Fruit fly (Drosophila melanogaster) whole organism, embryonic: ENCODE results near the gene ebo.
A peak's percentile ranks its signal among the peaks of the same experiment; 100 is the strongest.

Experiments used
- Atf-2 ChIP-seq: fragments of 200-800 bp; sonication (Bioruptor generic); optimal IDR thresholded peaks from 2 replicates; lab custom pipeline; 2016; ENCODE audit warnings: missing biosample characterization, missing genetic modification characterization
- B-H2 ChIP-seq: fragments of 200-800 bp; sonication (Bioruptor generic); optimal IDR thresholded peaks from 2 replicates; lab custom pipeline; 2018; ENCODE audit warnings: missing biosample characterization, mild to moderate bottlenecking, missing genetic modification characterization
- Blimp-1 ChIP-seq: fragments of 200-800 bp; sonication (Bioruptor generic); optimal IDR thresholded peaks from 3 replicates; lab custom pipeline; 2018; ENCODE audit warnings: missing biosample characterization, missing genetic modification characterization, mild to moderate bottlenecking, moderate library complexity, missing genetic modification reagents
- Bteb2 ChIP-seq: fragments of 200-800 bp; sonication (Bioruptor generic); optimal IDR thresholded peaks from 2 replicates; lab custom pipeline; 2016; ENCODE audit warnings: missing biosample characterization, missing genetic modification characterization
- CG10431 ChIP-seq: fragments of 200-800 bp; sonication (Bioruptor generic); optimal IDR thresholded peaks from 3 replicates; lab custom pipeline; 2018; ENCODE audit warnings: missing biosample characterization, mild to moderate bottlenecking, missing genetic modification characterization
- CG10543 ChIP-seq: fragments of 200-800 bp; sonication (Bioruptor generic); optimal IDR thresholded peaks from 3 replicates; lab custom pipeline; 2017; ENCODE audit warnings: missing biosample characterization, mild to moderate bottlenecking, missing genetic modification characterization, moderate library complexity
- CG11085 ChIP-seq: fragments of 200-800 bp; sonication (Bioruptor generic); IDR thresholded peaks from 2 replicates; pipeline ENCODE4 v1.3.6; 2022; ENCODE audit warnings: missing biosample characterization, missing genetic modification characterization
- CG11696 ChIP-seq: fragments of 200-800 bp; sonication (Bioruptor generic); IDR thresholded peaks from 2 replicates; pipeline ENCODE4 v1.3.6; 2022; ENCODE audit warnings: missing biosample characterization, missing genetic modification characterization
- CG12104 ChIP-seq: fragments of 200-800 bp; sonication (Bioruptor generic); optimal IDR thresholded peaks from 3 replicates; lab custom pipeline; 2016; ENCODE audit warnings: missing biosample characterization, missing genetic modification characterization
- CG12744 ChIP-seq: fragments of 200-800 bp; sonication (Bioruptor generic); optimal IDR thresholded peaks from 2 replicates; lab custom pipeline; 2016; ENCODE audit warnings: missing biosample characterization, missing genetic modification characterization
- CG13424 ChIP-seq: fragments of 200-800 bp; sonication (Bioruptor generic); optimal IDR thresholded peaks from 2 replicates; lab custom pipeline; 2019; ENCODE audit warnings: missing biosample characterization, mild to moderate bottlenecking, missing genetic modification characterization, moderate library complexity
- CG14860 ChIP-seq: fragments of 200-800 bp; sonication (Bioruptor generic); IDR thresholded peaks from 3 replicates; pipeline ENCODE4 v1.3.6; 2022; ENCODE audit warnings: missing biosample characterization, missing genetic modification characterization; ENCODE audit not compliant: partially characterized antibody
- CG15601 ChIP-seq: fragments of 200-800 bp; sonication (Bioruptor generic); optimal IDR thresholded peaks from 3 replicates; lab custom pipeline; 2019; ENCODE audit warnings: missing biosample characterization, mild to moderate bottlenecking, missing genetic modification characterization, moderate library complexity
- CG1792 ChIP-seq: fragments of 200-800 bp; sonication (Bioruptor generic); optimal IDR thresholded peaks from 2 replicates; lab custom pipeline; 2016; ENCODE audit warnings: missing biosample characterization, missing genetic modification characterization
- CG2875 ChIP-seq: fragments of 200-800 bp; sonication (Bioruptor generic); optimal IDR thresholded peaks from 2 replicates; lab custom pipeline; 2017; ENCODE audit warnings: missing biosample characterization, mild to moderate bottlenecking, missing genetic modification characterization, missing genetic modification reagents
- CG30403 ChIP-seq: fragments of 200-800 bp; sonication (Bioruptor generic); optimal IDR thresholded peaks from 3 replicates; lab custom pipeline; 2016; ENCODE audit warnings: missing biosample characterization, missing genetic modification characterization
- CG5180 ChIP-seq: fragments of 200-800 bp; sonication (Bioruptor generic); optimal IDR thresholded peaks from 3 replicates; lab custom pipeline; 2017; ENCODE audit warnings: missing biosample characterization, missing genetic modification characterization, mild to moderate bottlenecking, moderate library complexity, missing genetic modification reagents
- CG8924 ChIP-seq: fragments of 200-800 bp; optimal IDR thresholded peaks from 3 replicates; lab custom pipeline; 2019; ENCODE audit warnings: missing biosample characterization, mild to moderate bottlenecking, missing genetic modification characterization, moderate library complexity
- CoRest ChIP-seq: fragments of 200-800 bp; sonication (Bioruptor generic); optimal IDR thresholded peaks from 3 replicates; lab custom pipeline; 2018; ENCODE audit warnings: missing biosample characterization, mild to moderate bottlenecking, missing genetic modification characterization, moderate library complexity
- Deaf1 ChIP-seq: fragments of 200-800 bp; optimal IDR thresholded peaks from 3 replicates; lab custom pipeline; 2019; ENCODE audit warnings: missing biosample characterization, mild to moderate bottlenecking, missing genetic modification characterization, moderate library complexity
- Dfd ChIP-seq, 2 experiments: fragments of >200 bp; optimal IDR thresholded peaks; 2 replicates each; lab custom pipeline; 2017; ENCODE audit warnings: missing biosample characterization in 2 of 2, missing genetic modification characterization in 2 of 2
- Dref ChIP-seq: fragments of 200-800 bp; sonication (Bioruptor generic); IDR thresholded peaks from 2 replicates; pipeline ENCODE4 v1.3.6; 2022; ENCODE audit warnings: missing biosample characterization, missing genetic modification characterization
- Drgx ChIP-seq: fragments of 200-800 bp; sonication (Bioruptor generic); IDR thresholded peaks from 2 replicates; pipeline ENCODE4 v1.3.6; 2022; ENCODE audit warnings: missing biosample characterization, missing genetic modification characterization
- E2f2 ChIP-seq: fragments of 200-800 bp; sonication (Bioruptor generic); IDR thresholded peaks from 2 replicates; pipeline ENCODE4 v1.3.6; 2022; ENCODE audit warnings: missing biosample characterization, missing genetic modification characterization
- Fer2 ChIP-seq: fragments of 200-800 bp; sonication (Bioruptor generic); optimal IDR thresholded peaks from 2 replicates; lab custom pipeline; 2018; ENCODE audit warnings: missing biosample characterization, mild to moderate bottlenecking, missing genetic modification characterization, moderate library complexity
- HLH3B ChIP-seq: fragments of 200-800 bp; sonication (Bioruptor generic); IDR thresholded peaks from 2 replicates; pipeline ENCODE4 v1.3.6; 2022; ENCODE audit warnings: missing biosample characterization, missing genetic modification characterization
- Hey ChIP-seq: fragments of 200-800 bp; sonication (Bioruptor generic); optimal IDR thresholded peaks from 3 replicates; lab custom pipeline; 2018; ENCODE audit warnings: missing biosample characterization, mild to moderate bottlenecking, missing genetic modification characterization
- Meics ChIP-seq: fragments of 200-800 bp; sonication (Bioruptor generic); optimal IDR thresholded peaks from 2 replicates; lab custom pipeline; 2017; ENCODE audit warnings: missing biosample characterization, mild to moderate bottlenecking, missing genetic modification characterization
- Mes4 ChIP-seq: fragments of 200-800 bp; sonication (Bioruptor generic); optimal IDR thresholded peaks from 2 replicates; lab custom pipeline; 2016; ENCODE audit warnings: missing biosample characterization, missing genetic modification characterization
- Myb ChIP-seq: fragments of 200-800 bp; sonication (Bioruptor generic); optimal IDR thresholded peaks from 2 replicates; lab custom pipeline; 2016; ENCODE audit warnings: missing biosample characterization, missing genetic modification characterization
- ac ChIP-seq: fragments of 200-800 bp; sonication (Bioruptor generic); optimal IDR thresholded peaks from 3 replicates; lab custom pipeline; 2017; ENCODE audit warnings: missing biosample characterization, mild to moderate bottlenecking, missing genetic modification characterization
- ato ChIP-seq: fragments of 200-800 bp; sonication (Bioruptor generic); IDR thresholded peaks from 2 replicates; pipeline ENCODE4 v1.3.6; 2022; ENCODE audit warnings: missing biosample characterization, missing genetic modification characterization; ENCODE audit not compliant: partially characterized antibody
- chinmo ChIP-seq: fragments of 200-800 bp; sonication (Bioruptor generic); IDR thresholded peaks from 4 replicates; pipeline ENCODE4 v1.3.6; 2022; ENCODE audit warnings: missing biosample characterization, missing genetic modification characterization; ENCODE audit not compliant: partially characterized antibody
- cwo ChIP-seq: fragments of 200-800 bp; sonication (Bioruptor generic); optimal IDR thresholded peaks from 3 replicates; lab custom pipeline; 2017; ENCODE audit warnings: missing biosample characterization, missing genetic modification characterization, mild to moderate bottlenecking, moderate library complexity, missing genetic modification reagents
- da ChIP-seq: fragments of 200-800 bp; sonication (Bioruptor generic); optimal IDR thresholded peaks from 2 replicates; lab custom pipeline; 2016; ENCODE audit warnings: missing biosample characterization, missing genetic modification characterization
- dpn ChIP-seq, 2 experiments: fragments of 200-800 bp; sonication (Bioruptor generic); optimal IDR thresholded peaks; 3 replicates each; lab custom pipeline; 2016; ENCODE audit warnings: missing biosample characterization in 2 of 2, missing genetic modification characterization in 2 of 2
- eyg ChIP-seq: fragments of 200-800 bp; sonication (Bioruptor generic); optimal IDR thresholded peaks from 3 replicates; lab custom pipeline; 2016; ENCODE audit warnings: missing biosample characterization, missing genetic modification characterization
- fd102C ChIP-seq: fragments of 200-800 bp; sonication (Bioruptor generic); optimal IDR thresholded peaks from 2 replicates; lab custom pipeline; 2018; ENCODE audit warnings: missing biosample characterization, mild to moderate bottlenecking, missing genetic modification characterization, moderate library complexity
- fd3F ChIP-seq: fragments of 200-800 bp; sonication (Bioruptor generic); optimal IDR thresholded peaks from 2 replicates; lab custom pipeline; 2018; ENCODE audit warnings: missing biosample characterization, mild to moderate bottlenecking, missing genetic modification characterization, moderate library complexity
- fd64A ChIP-seq: fragments of 200-800 bp; sonication (Bioruptor generic); optimal IDR thresholded peaks from 3 replicates; lab custom pipeline; 2018; ENCODE audit warnings: missing biosample characterization, mild to moderate bottlenecking, missing genetic modification characterization
- hb ChIP-seq: fragments of 200-800 bp; sonication (Bioruptor generic); IDR thresholded peaks from 3 replicates; pipeline ENCODE4 v1.3.6; 2022; ENCODE audit warnings: missing biosample characterization, missing genetic modification characterization; ENCODE audit not compliant: partially characterized antibody
- knrl ChIP-seq: fragments of 200-800 bp; sonication (Bioruptor generic); IDR thresholded peaks from 3 replicates; pipeline ENCODE4 v1.3.6; 2022; ENCODE audit warnings: missing biosample characterization, missing genetic modification characterization; ENCODE audit not compliant: partially characterized antibody
- lmd ChIP-seq: fragments of 200-800 bp; sonication (Bioruptor generic); IDR thresholded peaks from 2 replicates; pipeline ENCODE4 v1.3.6; 2022; ENCODE audit warnings: missing biosample characterization, missing genetic modification characterization
- mld ChIP-seq: fragments of 200-800 bp; sonication (Bioruptor generic); IDR thresholded peaks from 3 replicates; pipeline ENCODE4 v1.3.6; 2022; ENCODE audit warnings: missing biosample characterization, missing genetic modification characterization; ENCODE audit not compliant: partially characterized antibody
- ranshi ChIP-seq: fragments of 200-800 bp; sonication (Bioruptor generic); IDR thresholded peaks from 2 replicates; pipeline ENCODE4 v1.3.6; 2022; ENCODE audit warnings: missing biosample characterization, missing genetic modification characterization
- slou ChIP-seq: fragments of 200-800 bp; sonication (Bioruptor generic); optimal IDR thresholded peaks from 3 replicates; lab custom pipeline; 2016; ENCODE audit warnings: missing biosample characterization, missing genetic modification characterization
- so ChIP-seq: fragments of 200-800 bp; sonication (Bioruptor generic); IDR thresholded peaks from 3 replicates; pipeline ENCODE4 v1.3.6; 2022; ENCODE audit warnings: missing biosample characterization, missing genetic modification characterization
- tgo ChIP-seq: fragments of 200-800 bp; sonication (Bioruptor generic); IDR thresholded peaks from 3 replicates; pipeline ENCODE4 v1.3.6; 2022; ENCODE audit warnings: missing biosample characterization, missing genetic modification characterization
- tin ChIP-seq: fragments of 200-800 bp; sonication (Bioruptor generic); optimal IDR thresholded peaks from 3 replicates; lab custom pipeline; 2016; ENCODE audit warnings: missing biosample characterization, missing genetic modification characterization

The ebo gene

dm6 chrX:522357-523043 is 46.1 kb upstream of the ebo start (continued):
- peak; percentile 71 for TF ChIP-seq fd3F
- peak; percentile 78 for TF ChIP-seq CG8924 (tag; lab: Kevin White, UChicago)
- TF ChIP-seq CoRest (tag; lab: Kevin White, UChicago) = peak; percentile 52
- TF ChIP-seq CG2875 (GFP tag; lab: Kevin White, UChicago) = peak; percentile 42
- TF ChIP-seq dpn (GFP tag; optimal IDR thresholded peaks at IDR 0.05; lab: Kevin White, UChicago) = peak; percentile 91 to 92
- peak; percentile 73 for TF ChIP-seq Mes4 (GFP tag; lab: Kevin White, UChicago)
- TF ChIP-seq hb (GFP tag; lab: Robert Waterston, UW) = no peak
- peak; percentile 49 for TF ChIP-seq Dref (GFP tag; lab: Robert Waterston, UW)
- peak; percentile 81 for TF ChIP-seq HLH3B (GFP tag; lab: Robert Waterston, UW)
- peak; percentile 72 for TF ChIP-seq cwo (GFP tag; lab: Kevin White, UChicago)
- TF ChIP-seq CG14860 (GFP tag; lab: Robert Waterston, UW) = no peak
- no peak for TF ChIP-seq knrl (GFP tag; lab: Robert Waterston, UW)
- TF ChIP-seq eyg (GFP tag; lab: Kevin White, UChicago) = peak; percentile 85
- peak; percentile 70 for TF ChIP-seq fd64A (GFP tag; lab: Kevin White, UChicago)
- TF ChIP-seq da = peak; percentile 4
- peak; percentile 77 for TF ChIP-seq Myb (GFP tag; lab: Kevin White, UChicago)
- peak; percentile 72 for TF ChIP-seq Fer2 (tag; lab: Kevin White, UChicago)
- peak; percentile 72 for TF ChIP-seq CG1792 (GFP tag; lab: Kevin White, UChicago)
- TF ChIP-seq Dfd (GFP tag; optimal IDR thresholded peaks at IDR 0.05; lab: Kevin White, UChicago) = no peak
- peak; percentile 48 for TF ChIP-seq CG10431 (GFP tag; lab: Kevin White, UChicago)
- peak; percentile 87 for TF ChIP-seq Meics (GFP tag; lab: Kevin White, UChicago)
- peak; percentile 86; the same call in 3 of the 4 replicates for TF ChIP-seq chinmo (GFP tag; lab: Robert Waterston, UW)
- TF ChIP-seq slou (GFP tag; lab: Kevin White, UChicago) = peak; percentile 40
- TF ChIP-seq CG30403 = peak; percentile 87
- TF ChIP-seq Deaf1 = peak; percentile 49
- peak; percentile 82; the same call in 2 of the 3 replicates for TF ChIP-seq so (GFP tag; lab: Robert Waterston, UW)
- TF ChIP-seq lmd = peak; percentile 84
- peak; percentile 49; the same call in 1 of the 2 replicates for TF ChIP-seq E2f2 (GFP tag; lab: Robert Waterston, UW)
- peak; percentile 86 for TF ChIP-seq ranshi (GFP tag; lab: Robert Waterston, UW)
- TF ChIP-seq B-H2 (GFP tag; lab: Kevin White, UChicago) = peak; percentile 95
- peak; percentile 71 for TF ChIP-seq CG12744 (GFP tag; lab: Kevin White, UChicago)
- TF ChIP-seq Bteb2 (GFP tag; lab: Kevin White, UChicago) = peak; percentile 67
- TF ChIP-seq Drgx = peak; percentile 81
- TF ChIP-seq ac (GFP tag; lab: Kevin White, UChicago) = no peak
- peak; percentile 87 for TF ChIP-seq CG11085 (GFP tag; lab: Robert Waterston, UW)
- TF ChIP-seq Blimp-1 (GFP tag; lab: Kevin White, UChicago) = peak; percentile 63
- peak; percentile 90 for TF ChIP-seq tin (GFP tag; lab: Kevin White, UChicago)
- TF ChIP-seq CG10543 (GFP tag; lab: Kevin White, UChicago) = peak; percentile 92
- TF ChIP-seq tgo (GFP tag; lab: Robert Waterston, UW) = peak; percentile 85
- TF ChIP-seq fd102C = no peak
- TF ChIP-seq Hey = peak; percentile 74
- TF ChIP-seq mld (GFP tag; lab: Robert Waterston, UW) = no peak
- peak; percentile 84 for TF ChIP-seq CG13424
- TF ChIP-seq CG15601 (tag; lab: Kevin White, UChicago) = peak; percentile 16
- TF ChIP-seq CG11696 (GFP tag; lab: Robert Waterston, UW) = peak; percentile 63
- peak; percentile 61 for TF ChIP-seq CG12104 (GFP tag; lab: Kevin White, UChicago)
- TF ChIP-seq Atf-2 (GFP tag; lab: Kevin White, UChicago) = peak; percentile 81
- no peak for TF ChIP-seq ato (GFP tag; lab: Robert Waterston, UW)
- TF ChIP-seq CG5180 (GFP tag; lab: Kevin White, UChicago) = peak; percentile 50
